Worm (Caenorhabditis elegans) whole organism, L2 larva: ENCODE measurements around the gene clh-1.
A peak's percentile ranks its signal among the peaks of the same experiment; 100 is the strongest.

Source experiments
- C34F6.9 ChIP-seq: fragments of 150-350 bp; optimal IDR thresholded peaks from 2 replicates; lab custom pipeline; 2014; ENCODE audit warnings: missing biosample characterization, missing genetic modification characterization
- F13H6.1 ChIP-seq: sonication (generic microtip); optimal IDR thresholded peaks from 2 replicates; lab custom pipeline; 2016; ENCODE audit warnings: missing genetic modification characterization, missing compliant biosample characterization
- R02D3.7 ChIP-seq: fragments of 150-350 bp; optimal IDR thresholded peaks from 2 replicates; lab custom pipeline; 2014; ENCODE audit warnings: missing biosample characterization, missing genetic modification characterization
- ZK546.5 ChIP-seq: sonication (generic microtip); optimal IDR thresholded peaks from 2 replicates; lab custom pipeline; 2017; ENCODE audit warnings: missing biosample characterization, missing genetic modification characterization
- alr-1 ChIP-seq: fragments of 150-350 bp; optimal IDR thresholded peaks from 2 replicates; lab custom pipeline; 2014; ENCODE audit warnings: missing biosample characterization, missing genetic modification characterization
- ama-1 ChIP-seq: fragments of 150-350 bp; optimal IDR thresholded peaks from 2 replicates; lab custom pipeline; 2018; ENCODE audit warnings: inconsistent platforms
- blmp-1 ChIP-seq: sonication (generic microtip); optimal IDR thresholded peaks from 2 replicates; lab custom pipeline; 2017; ENCODE audit warnings: missing genetic modification characterization, mild to moderate bottlenecking, missing compliant biosample characterization, antibody characterized with exemption, moderate library complexity; ENCODE audit not compliant: insufficient read depth
- ceh-16 ChIP-seq: fragments of 150-350 bp; optimal IDR thresholded peaks from 2 replicates; lab custom pipeline; 2014; ENCODE audit warnings: missing biosample characterization, missing genetic modification characterization
- ceh-82 ChIP-seq: fragments of 150-350 bp; optimal IDR thresholded peaks from 2 replicates; lab custom pipeline; 2014; ENCODE audit warnings: missing biosample characterization, missing genetic modification characterization
- dmd-4 ChIP-seq: sonication (generic microtip); optimal IDR thresholded peaks from 2 replicates; lab custom pipeline; 2017; ENCODE audit warnings: missing biosample characterization, missing genetic modification characterization
- egl-27 ChIP-seq: sonication (generic microtip); optimal IDR thresholded peaks from 3 replicates; lab custom pipeline; 2017; ENCODE audit warnings: missing biosample characterization, missing genetic modification reagents, missing genetic modification characterization
- elt-1 ChIP-seq: fragments of 150-350 bp; optimal IDR thresholded peaks from 2 replicates; lab custom pipeline; 2014; ENCODE audit warnings: missing biosample characterization, missing genetic modification characterization
- elt-3 ChIP-seq: sonication (generic microtip); optimal IDR thresholded peaks from 2 replicates; lab custom pipeline; 2017; ENCODE audit warnings: missing biosample characterization, missing genetic modification characterization
- fos-1 ChIP-seq: fragments of 150-350 bp; optimal IDR thresholded peaks from 2 replicates; lab custom pipeline; 2014; ENCODE audit warnings: missing biosample characterization, missing genetic modification characterization
- gmeb-1 ChIP-seq: fragments of 150-350 bp; optimal IDR thresholded peaks from 2 replicates; lab custom pipeline; 2014; ENCODE audit warnings: missing biosample characterization, missing genetic modification characterization
- lin-13 ChIP-seq: fragments of 150-350 bp; optimal IDR thresholded peaks from 2 replicates; lab custom pipeline; 2014; ENCODE audit warnings: missing biosample characterization, missing genetic modification reagents, missing genetic modification characterization
- lin-39 ChIP-seq: fragments of 150-350 bp; optimal IDR thresholded peaks from 2 replicates; lab custom pipeline; 2014; ENCODE audit warnings: missing biosample characterization, missing genetic modification reagents, missing genetic modification characterization
- lsy-2 ChIP-seq, 2 experiments: fragments of 150-350 bp in 1 of 2; sonication (generic microtip) in 1 of 2; optimal IDR thresholded peaks; 2 replicates each; lab custom pipeline; 2014 to 2017; ENCODE audit warnings: missing biosample characterization in 2 of 2, missing genetic modification characterization in 2 of 2
- mab-5 ChIP-seq: fragments of 150-350 bp; optimal IDR thresholded peaks from 2 replicates; lab custom pipeline; 2014; ENCODE audit warnings: missing biosample characterization, missing genetic modification characterization
- mbf-1 ChIP-seq: sonication (generic microtip); optimal IDR thresholded peaks from 2 replicates; lab custom pipeline; 2017; ENCODE audit warnings: missing biosample characterization, missing genetic modification characterization
- mdl-1 ChIP-seq, 2 experiments: fragments of 150-350 bp in 1 of 2; sonication (generic microtip) in 1 of 2; optimal IDR thresholded peaks; 2 replicates each; lab custom pipeline; 2017; ENCODE audit warnings: missing biosample characterization in 2 of 2, missing genetic modification characterization in 2 of 2
- nhr-10 ChIP-seq: sonication (generic microtip); optimal IDR thresholded peaks from 2 replicates; lab custom pipeline; 2017; ENCODE audit warnings: missing biosample characterization, missing genetic modification characterization
- nhr-12 ChIP-seq: fragments of 150-350 bp; optimal IDR thresholded peaks from 2 replicates; lab custom pipeline; 2014; ENCODE audit warnings: missing biosample characterization, missing genetic modification characterization
- nhr-129 ChIP-seq: fragments of 150-350 bp; optimal IDR thresholded peaks from 2 replicates; lab custom pipeline; 2014; ENCODE audit warnings: missing biosample characterization, missing genetic modification characterization
- nhr-21 ChIP-seq: fragments of 150-350 bp; optimal IDR thresholded peaks from 2 replicates; lab custom pipeline; 2014; ENCODE audit warnings: missing biosample characterization, missing genetic modification characterization
- nhr-23 ChIP-seq: fragments of 150-350 bp; optimal IDR thresholded peaks from 2 replicates; lab custom pipeline; 2014; ENCODE audit warnings: missing biosample characterization, missing genetic modification reagents, missing genetic modification characterization
- nhr-237 ChIP-seq: fragments of 150-350 bp; optimal IDR thresholded peaks from 2 replicates; lab custom pipeline; 2014; ENCODE audit warnings: missing biosample characterization, missing genetic modification characterization
- nhr-25 ChIP-seq: fragments of 150-350 bp; sonication (generic microtip); optimal IDR thresholded peaks from 3 replicates; lab custom pipeline; 2014; ENCODE audit warnings: missing biosample characterization, missing genetic modification characterization
- nhr-77 ChIP-seq: fragments of 150-350 bp; optimal IDR thresholded peaks from 2 replicates; lab custom pipeline; 2014; ENCODE audit warnings: missing biosample characterization, missing genetic modification characterization
- peb-1 ChIP-seq: fragments of 150-350 bp; optimal IDR thresholded peaks from 2 replicates; lab custom pipeline; 2014; ENCODE audit warnings: missing biosample characterization, missing genetic modification characterization
- skn-1 ChIP-seq: sonication (generic microtip); optimal IDR thresholded peaks from 2 replicates; lab custom pipeline; 2017; ENCODE audit warnings: missing biosample characterization, missing genetic modification characterization
- sma-3 ChIP-seq: sonication (generic microtip); optimal IDR thresholded peaks from 2 replicates; lab custom pipeline; 2016; ENCODE audit warnings: missing genetic modification reagents, missing genetic modification characterization, missing compliant biosample characterization
- sma-9 ChIP-seq, 2 experiments: fragments of 150-350 bp in 1 of 2; sonication (generic microtip) in 1 of 2; optimal IDR thresholded peaks; 2 replicates each; lab custom pipeline; 2014 to 2016; ENCODE audit warnings: missing genetic modification characterization in 2 of 2, mild to moderate bottlenecking in 1 of 2, missing biosample characterization in 1 of 2, missing compliant biosample characterization in 1 of 2, missing genetic modification reagents in 1 of 2, moderate library complexity in 1 of 2
- snpc-4 ChIP-seq: fragments of 150-350 bp; optimal IDR thresholded peaks from 2 replicates; lab custom pipeline; 2014; ENCODE audit warnings: missing biosample characterization, missing genetic modification characterization
- unc-39 ChIP-seq: fragments of 150-350 bp; optimal IDR thresholded peaks from 2 replicates; lab custom pipeline; 2014; ENCODE audit warnings: missing biosample characterization, missing genetic modification characterization
- ztf-1 ChIP-seq: fragments of 200-800 bp; sonication (Bioruptor generic); conservative IDR thresholded peaks from 2 replicates; pipeline ENCODE4 v1.3.6; 2022; ENCODE audit warnings: missing genetic modification characterization, missing compliant biosample characterization
- ztf-11 ChIP-seq: sonication (generic microtip); optimal IDR thresholded peaks from 2 replicates; lab custom pipeline; 2017; ENCODE audit warnings: missing biosample characterization, missing genetic modification characterization
- ztf-4 ChIP-seq: fragments of 150-350 bp; optimal IDR thresholded peaks from 2 replicates; lab custom pipeline; 2014; ENCODE audit warnings: missing biosample characterization, missing genetic modification characterization

Gene clh-1

ce11 chrII:11844984-11845383 is 11.3 kb downstream of the clh-1 start:
- TF ChIP-seq ztf-1 (GFP tag; lab: Robert Waterston, UW) (no peak), nhr-12 (no peak), ztf-11 (tag; lab: Kevin White, UChicago) (no peak), F13H6.1 (no peak), mdl-1 (tag; optimal IDR thresholded peaks at IDR 0.05; lab: Kevin White, UChicago) (no peak), nhr-77 (tag; lab: Kevin White, UChicago) (no peak), fos-1 (tag; lab: Kevin White, UChicago) (no peak), nhr-21 (tag; lab: Kevin White, UChicago) (no peak), egl-27 (tag; lab: Kevin White, UChicago) (no peak), C34F6.9 (tag; lab: Kevin White, UChicago) (no peak), R02D3.7 (no peak), sma-9 (GFP tag; optimal IDR thresholded peaks at IDR 0.05; lab: Kevin White, UChicago) (no peak), sma-9 (tag; optimal IDR thresholded peaks at IDR 0.05; lab: Kevin White, UChicago) (no peak), nhr-10 (tag; lab: Kevin White, UChicago) (no peak)
- TF ChIP-seq, all 48 proteins: peak for 0

DNA sequence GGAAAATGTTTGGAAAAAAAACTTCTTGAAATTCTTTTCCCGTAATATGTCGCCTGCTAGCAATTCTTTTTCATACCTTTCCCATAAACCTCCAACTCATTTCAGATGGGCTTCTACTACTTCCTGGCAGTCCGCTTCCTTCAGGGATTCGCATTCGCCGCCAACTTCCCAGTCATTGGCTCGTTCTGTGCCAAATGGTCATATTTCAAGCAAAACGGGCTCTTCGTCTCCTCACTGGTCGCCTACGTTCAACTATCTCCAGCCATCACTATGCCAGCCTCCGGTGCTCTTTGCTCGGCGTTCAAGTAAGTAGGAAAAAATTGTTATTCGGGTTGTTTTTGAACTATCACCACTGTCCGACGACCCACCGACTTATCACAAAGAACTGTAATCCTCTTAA is 12.2 kb downstream of the clh-1 start:
- TF ChIP-seq egl-27 (tag; lab: Kevin White, UChicago) = no peak
- no peak for TF ChIP-seq nhr-237
- no peak for TF ChIP-seq lsy-2 (tag; optimal IDR thresholded peaks at IDR 0.05; lab: Kevin White, UChicago)
- TF ChIP-seq alr-1 (tag; lab: Kevin White, UChicago) = no peak

DNA sequence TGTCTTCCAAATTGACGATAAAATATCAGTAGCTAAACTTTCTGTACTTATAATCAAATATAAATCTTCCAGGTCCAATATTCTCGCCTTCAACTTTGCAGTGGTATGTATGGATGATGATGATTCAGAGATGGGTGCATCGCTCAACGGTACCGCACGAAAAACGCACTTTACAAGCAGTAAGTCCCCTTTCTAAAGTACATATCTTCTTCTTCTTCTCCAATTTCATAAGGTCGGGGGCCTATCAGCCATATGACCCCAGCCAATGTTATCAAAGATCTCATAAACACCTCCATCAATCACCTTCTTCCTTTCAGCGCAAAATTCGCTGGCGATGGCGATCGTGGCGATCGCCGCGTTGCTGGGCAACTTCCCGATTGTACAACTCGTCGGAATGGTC is 12.8 kb downstream of the clh-1 start:
- TF ChIP-seq nhr-21 (tag; lab: Kevin White, UChicago) (peak; percentile 71), elt-3 (tag; lab: Kevin White, UChicago) (no peak), ama-1 (lab: Kevin White, UChicago) (peak; percentile 45), mdl-1 (tag; optimal IDR thresholded peaks at IDR 0.05; lab: Kevin White, UChicago) (no peak), elt-1 (tag; lab: Kevin White, UChicago) (no peak), snpc-4 (tag; lab: Kevin White, UChicago) (no peak), ZK546.5 (no peak), sma-3 (GFP tag; lab: Kevin White, UChicago) (peak; percentile 35), gmeb-1 (tag; lab: Kevin White, UChicago) (no peak), F13H6.1 (no peak), lin-13 (no peak), ceh-82 (tag; lab: Kevin White, UChicago) (no peak), unc-39 (no peak), peb-1 (no peak), nhr-77 (tag; lab: Kevin White, UChicago) (no peak), alr-1 (tag; lab: Kevin White, UChicago) (no peak), nhr-12 (no peak), lin-39 (tag; lab: Kevin White, UChicago) (no peak), R02D3.7 (no peak), nhr-23 (no peak), sma-9 (GFP tag; optimal IDR thresholded peaks at IDR 0.05; lab: Kevin White, UChicago) (peak; percentile 74), sma-9 (tag; optimal IDR thresholded peaks at IDR 0.05; lab: Kevin White, UChicago) (no peak), ztf-4 (tag; lab: Kevin White, UChicago) (no peak), ceh-16 (tag; lab: Kevin White, UChicago) (no peak)

DNA sequence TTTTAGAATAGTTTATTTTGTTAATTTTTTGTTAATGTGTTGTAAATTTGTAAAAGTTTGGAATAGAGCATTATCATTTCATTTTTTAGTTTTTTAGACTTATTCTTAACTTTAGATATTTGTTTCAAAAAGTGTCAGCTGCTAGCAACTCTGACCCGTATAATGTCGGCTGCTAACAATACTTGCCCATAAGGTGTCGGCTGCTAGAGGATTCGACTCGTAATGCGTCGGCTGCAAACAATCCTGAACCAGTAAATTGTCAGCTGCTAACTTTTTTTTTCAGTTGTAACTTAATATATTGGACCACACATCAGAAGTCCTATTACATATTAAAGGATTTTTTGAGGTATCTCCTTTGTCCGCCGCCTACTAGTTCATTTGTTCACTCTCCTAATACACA is 13.5 kb downstream of the clh-1 start:
- TF ChIP-seq ztf-1 (GFP tag; lab: Robert Waterston, UW) (no peak), ama-1 (lab: Kevin White, UChicago) (no peak), nhr-21 (tag; lab: Kevin White, UChicago) (no peak), mbf-1 (tag; lab: Kevin White, UChicago) (no peak), mab-5 (tag; lab: Kevin White, UChicago) (no peak), nhr-129 (tag; lab: Kevin White, UChicago) (no peak), nhr-237 (no peak)

ce11 chrII:11842317-11842716 is 13.9 kb downstream of the clh-1 start, which contains the start of gene T27D12.1:
TSS of gene T27D12.1 (plus strand) at chrII:11842617.
- TF ChIP-seq ztf-11 (tag; lab: Kevin White, UChicago) (no peak), blmp-1 (peak; percentile 3), mdl-1 (tag; optimal IDR thresholded peaks at IDR 0.05; lab: Kevin White, UChicago) (no peak), nhr-77 (tag; lab: Kevin White, UChicago) (no peak), nhr-25 (peak; percentile 16), skn-1 (tag; lab: Kevin White, UChicago) (no peak), dmd-4 (tag; lab: Kevin White, UChicago) (no peak)
